Worm (Caenorhabditis elegans) whole organism, L4 larva: ENCODE results near the gene ppgn-1.

ENCODE experiments used
- D1046.2 ChIP-seq: fragments of 200-800 bp; sonication (Bioruptor generic); IDR thresholded peaks from 2 replicates; pipeline ENCODE4 v1.3.6; 2022; ENCODE audit warnings: missing genetic modification characterization, missing compliant biosample characterization
- F26F4.8 ChIP-seq: fragments of 200-800 bp; sonication (Bioruptor generic); conservative IDR thresholded peaks from 2 replicates; pipeline ENCODE4 v1.3.6; 2022; ENCODE audit warnings: missing genetic modification characterization, missing compliant biosample characterization
- ZK546.5 ChIP-seq, 2 experiments: sonication (generic microtip); optimal IDR thresholded peaks; 2 replicates each; lab custom pipeline; 2017; ENCODE audit warnings: missing biosample characterization in 2 of 2, missing genetic modification characterization in 2 of 2
- aly-2 ChIP-seq: sonication (generic microtip); optimal IDR thresholded peaks from 2 replicates; lab custom pipeline; 2018; ENCODE audit warnings: missing biosample characterization, missing genetic modification characterization
- ama-1 ChIP-seq: fragments of 150-350 bp; optimal IDR thresholded peaks from 2 replicates; lab custom pipeline; 2014; ENCODE audit warnings: inconsistent platforms, mixed read lengths
- ceh-20 ChIP-seq: fragments of 200-800 bp; sonication (Bioruptor generic); IDR thresholded peaks from 2 replicates; pipeline ENCODE4 v1.3.6; 2022; ENCODE audit warnings: missing genetic modification reagents, missing genetic modification characterization, missing compliant biosample characterization
- ceh-32 ChIP-seq: sonication (generic microtip); optimal IDR thresholded peaks from 2 replicates; lab custom pipeline; 2016; ENCODE audit warnings: mild to moderate bottlenecking, missing genetic modification characterization, missing compliant biosample characterization; ENCODE audit not compliant: poor library complexity
- ceh-82 ChIP-seq: sonication (generic microtip); optimal IDR thresholded peaks from 2 replicates; lab custom pipeline; 2017; ENCODE audit warnings: missing biosample characterization, missing genetic modification characterization
- daf-16 ChIP-seq, 3 experiments: sonication (generic microtip); optimal IDR thresholded peaks; 2 replicates each; lab custom pipeline; 2016 to 2017; ENCODE audit warnings: missing genetic modification characterization in 3 of 3, missing genetic modification reagents in 3 of 3, mild to moderate bottlenecking in 2 of 3, missing compliant biosample characterization in 2 of 3, missing biosample characterization in 1 of 3, moderate library complexity in 1 of 3
- dmd-8 ChIP-seq: fragments of 200-800 bp; sonication (Bioruptor generic); IDR thresholded peaks from 2 replicates; pipeline ENCODE4 v1.3.6; 2022; ENCODE audit warnings: missing genetic modification characterization, missing compliant biosample characterization
- dpl-1 ChIP-seq: fragments of 150-350 bp; optimal IDR thresholded peaks from 2 replicates; lab custom pipeline; 2014; ENCODE audit warnings: missing biosample characterization, missing genetic modification reagents, missing genetic modification characterization
- duxl-1 ChIP-seq: sonication (generic microtip); optimal IDR thresholded peaks from 2 replicates; lab custom pipeline; 2016; ENCODE audit warnings: mild to moderate bottlenecking, missing genetic modification characterization, moderate library complexity, missing compliant biosample characterization; ENCODE audit not compliant: poor library complexity
- dve-1 ChIP-seq: sonication (generic microtip); optimal IDR thresholded peaks from 2 replicates; lab custom pipeline; 2017; ENCODE audit warnings: antibody characterized with exemption, mild to moderate bottlenecking, missing genetic modification characterization, missing compliant biosample characterization; ENCODE audit not compliant: insufficient read depth
- fkh-10 ChIP-seq: fragments of 150-350 bp; optimal IDR thresholded peaks from 2 replicates; lab custom pipeline; 2014; ENCODE audit warnings: missing biosample characterization, missing genetic modification reagents, missing genetic modification characterization
- fos-1 ChIP-seq: fragments of 150-350 bp; optimal IDR thresholded peaks from 2 replicates; lab custom pipeline; 2014; ENCODE audit warnings: missing biosample characterization, missing genetic modification characterization
- hlh-11 ChIP-seq: fragments of 200-800 bp; sonication (Bioruptor generic); optimal IDR thresholded peaks from 2 replicates; lab custom pipeline; 2018; ENCODE audit warnings: mild to moderate bottlenecking, missing genetic modification characterization, missing compliant biosample characterization
- hlh-30 ChIP-seq: sonication (generic microtip); optimal IDR thresholded peaks from 2 replicates; lab custom pipeline; 2017; ENCODE audit warnings: antibody characterized with exemption, mild to moderate bottlenecking, missing genetic modification characterization, missing compliant biosample characterization; ENCODE audit not compliant: insufficient read depth
- lim-7 ChIP-seq: fragments of 200-800 bp; sonication (Bioruptor generic); IDR thresholded peaks from 2 replicates; pipeline ENCODE4 v1.3.6; 2022; ENCODE audit warnings: missing genetic modification characterization, missing compliant biosample characterization
- lin-15B ChIP-seq: fragments of 150-350 bp; sonication (generic microtip); optimal IDR thresholded peaks from 3 replicates; lab custom pipeline; 2014; ENCODE audit warnings: missing biosample characterization, missing genetic modification characterization
- lin-38 ChIP-seq: fragments of 200-800 bp; sonication (Bioruptor generic); IDR thresholded peaks from 2 replicates; pipeline ENCODE4 v1.3.6; 2022; ENCODE audit warnings: missing genetic modification reagents, missing genetic modification characterization, missing compliant biosample characterization
- lsy-2 ChIP-seq, 2 experiments: fragments of 150-350 bp in 1 of 2; sonication (generic microtip) in 1 of 2; optimal IDR thresholded peaks; 2 replicates each; lab custom pipeline; 2014 to 2017; ENCODE audit warnings: missing biosample characterization in 2 of 2, missing genetic modification characterization in 2 of 2
- madf-9 ChIP-seq: fragments of 200-800 bp; sonication (Bioruptor generic); conservative IDR thresholded peaks from 2 replicates; pipeline ENCODE4 v1.3.6; 2022; ENCODE audit warnings: missing genetic modification reagents, missing genetic modification characterization, missing compliant biosample characterization
- mep-1 ChIP-seq: fragments of 150-350 bp; sonication (generic microtip); optimal IDR thresholded peaks from 3 replicates; lab custom pipeline; 2014; ENCODE audit warnings: missing biosample characterization, missing genetic modification characterization
- nhr-102 ChIP-seq: sonication (generic microtip); optimal IDR thresholded peaks from 2 replicates; lab custom pipeline; 2016; ENCODE audit warnings: mild to moderate bottlenecking, missing genetic modification characterization, moderate library complexity, missing compliant biosample characterization
- nhr-111 ChIP-seq: fragments of 200-800 bp; sonication (Bioruptor generic); optimal IDR thresholded peaks from 2 replicates; lab custom pipeline; 2018; ENCODE audit warnings: mild to moderate bottlenecking, missing genetic modification characterization, missing compliant biosample characterization
- nhr-77 ChIP-seq: fragments of 150-350 bp; optimal IDR thresholded peaks from 2 replicates; lab custom pipeline; 2014; ENCODE audit warnings: missing biosample characterization, missing genetic modification characterization
- pqm-1 ChIP-seq: sonication (generic microtip); optimal IDR thresholded peaks from 2 replicates; lab custom pipeline; 2017; ENCODE audit warnings: missing biosample characterization, missing genetic modification characterization
- rbr-2 ChIP-seq: sonication (generic microtip); optimal IDR thresholded peaks from 2 replicates; lab custom pipeline; 2016; ENCODE audit warnings: missing genotype, missing genetic modification characterization, missing compliant biosample characterization
- saeg-2 ChIP-seq: fragments of 200-800 bp; sonication (Bioruptor generic); IDR thresholded peaks from 2 replicates; pipeline ENCODE4 v1.3.6; 2022; ENCODE audit warnings: missing genetic modification reagents, missing genetic modification characterization, missing compliant biosample characterization
- sdz-12 ChIP-seq: fragments of 200-800 bp; sonication (Bioruptor generic); optimal IDR thresholded peaks from 2 replicates; lab custom pipeline; 2018; ENCODE audit warnings: mild to moderate bottlenecking, missing genetic modification characterization, missing compliant biosample characterization
- set-16 ChIP-seq: fragments of 200-800 bp; sonication (Bioruptor generic); IDR thresholded peaks from 2 replicates; pipeline ENCODE4 v1.3.6; 2022; ENCODE audit warnings: missing genetic modification reagents, missing genetic modification characterization, missing compliant biosample characterization
- snpc-1.2 ChIP-seq: fragments of 200-800 bp; sonication (Bioruptor generic); IDR thresholded peaks from 2 replicates; pipeline ENCODE4 v1.3.6; 2022; ENCODE audit warnings: missing genetic modification reagents, missing genetic modification characterization, missing compliant biosample characterization
- snpc-4 ChIP-seq: fragments of 150-350 bp; optimal IDR thresholded peaks from 2 replicates; lab custom pipeline; 2014; ENCODE audit warnings: missing biosample characterization, missing genetic modification characterization
- spr-1 ChIP-seq: sonication (generic microtip); optimal IDR thresholded peaks from 2 replicates; lab custom pipeline; 2016; ENCODE audit warnings: mild to moderate bottlenecking, missing genetic modification characterization, missing compliant biosample characterization
- tra-1 ChIP-seq: fragments of 200-800 bp; sonication (Bioruptor generic); IDR thresholded peaks from 2 replicates; pipeline ENCODE4 v1.3.6; 2022; ENCODE audit warnings: missing genetic modification reagents, missing genetic modification characterization, missing compliant biosample characterization
- zag-1 ChIP-seq: fragments of 150-350 bp; optimal IDR thresholded peaks from 2 replicates; lab custom pipeline; 2014; ENCODE audit warnings: missing biosample characterization, missing genetic modification characterization
- zfp-3 ChIP-seq: fragments of 200-800 bp; sonication (Bioruptor generic); conservative IDR thresholded peaks from 2 replicates; pipeline ENCODE4 v1.3.6; 2022; ENCODE audit warnings: missing genetic modification reagents, missing genetic modification characterization, missing compliant biosample characterization
- ztf-7 ChIP-seq: fragments of 150-350 bp; optimal IDR thresholded peaks from 2 replicates; lab custom pipeline; 2014; ENCODE audit warnings: missing biosample characterization, missing genetic modification characterization

ppgn-1 gene

DNA sequence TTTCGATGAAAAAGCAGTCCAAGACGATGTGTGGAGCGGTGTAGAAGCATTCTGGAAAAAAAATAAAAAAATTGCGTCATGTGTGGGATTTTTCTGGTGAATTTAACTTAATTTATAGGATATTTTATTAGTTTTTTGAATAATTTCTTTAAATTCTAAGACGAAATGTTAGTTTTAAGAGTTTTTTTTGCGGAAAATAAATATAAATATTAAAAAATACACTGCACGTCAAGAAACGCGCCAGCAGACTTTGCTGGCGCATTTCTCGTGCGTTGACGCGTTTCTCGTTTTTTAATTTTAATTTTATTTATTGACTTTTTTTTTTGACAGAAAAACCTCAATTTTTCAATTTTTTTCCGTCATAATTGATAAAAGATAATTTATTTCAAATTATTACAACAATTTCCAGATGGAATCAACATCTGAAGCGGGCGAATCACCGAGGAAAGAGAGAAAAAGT, at the start of gene ppgn-1, which contains the start of gene tftc-1:
Gene ppgn-1, minus strand, starts transcription at position 51 of the 460 bp plus-strand sequence.
Gene tftc-1, plus strand, starts transcription at position 410 of the 460 bp plus-strand sequence.
- TF ChIP-seq F26F4.8 (GFP tag; lab: Robert Waterston, UW) (no peak), fos-1 (tag; lab: Kevin White, UChicago) (no peak), duxl-1 (tag; lab: Kevin White, UChicago) (peak; percentile 43), ceh-32 (no peak), madf-9 (no peak), ceh-82 (tag; lab: Kevin White, UChicago) (no peak), snpc-1.2 (GFP tag; lab: Robert Waterston, UW) (no peak), nhr-77 (no peak), mep-1 (tag; lab: Kevin White, UChicago) (peak; percentile 62), lsy-2 (tag; optimal IDR thresholded peaks at IDR 0.05; lab: Kevin White, UChicago) (peak in 1 of 2 experiments; percentile 86), daf-16 (GFP tag; optimal IDR thresholded peaks at IDR 0.05; lab: Kevin White, UChicago) (peak in 1 of 2 experiments; percentile 5), daf-16 (tag; optimal IDR thresholded peaks at IDR 0.05; lab: Kevin White, UChicago) (no peak), nhr-102 (peak; percentile 33), dpl-1 (GFP tag; lab: Kevin White, UChicago) (peak; percentile 68), spr-1 (tag; lab: Kevin White, UChicago) (peak; percentile 5), D1046.2 (GFP tag; lab: Robert Waterston, UW) (no peak), fkh-10 (peak; percentile 20), lin-38 (GFP tag; lab: Robert Waterston, UW) (peak; percentile 72), tra-1 (GFP tag; lab: Robert Waterston, UW) (no peak), dve-1 (tag; lab: Kevin White, UChicago) (peak; percentile 51)

ce11 chrIV:2398317-2398716, 49.6 kb upstream of the ppgn-1 start:
- TF ChIP-seq saeg-2 (GFP tag; lab: Robert Waterston, UW) (0 out of 2 replicates have a peak, but pooled peaks have one; percentile 28), ztf-7 (tag; lab: Kevin White, UChicago) (no peak), ZK546.5 (tag; optimal IDR thresholded peaks at IDR 0.05; lab: Kevin White, UChicago) (no peak), nhr-111 (GFP tag; lab: Kevin White, UChicago) (no peak), duxl-1 (tag; lab: Kevin White, UChicago) (no peak), lim-7 (GFP tag; lab: Robert Waterston, UW) (0 out of 2 replicates have a peak, but pooled peaks have one; percentile 3), lin-15B (tag; lab: Kevin White, UChicago) (no peak), set-16 (GFP tag; lab: Robert Waterston, UW) (peak; percentile 90), zag-1 (no peak), rbr-2 (tag; lab: Kevin White, UChicago) (no peak), ceh-20 (GFP tag; lab: Robert Waterston, UW) (no peak), hlh-30 (tag; lab: Kevin White, UChicago) (no peak), zfp-3 (GFP tag; lab: Robert Waterston, UW) (no peak), snpc-4 (tag; lab: Kevin White, UChicago) (no peak), aly-2 (tag; lab: Kevin White, UChicago) (no peak), hlh-11 (tag; lab: Kevin White, UChicago) (no peak), nhr-102 (no peak), sdz-12 (no peak), lin-38 (GFP tag; lab: Robert Waterston, UW) (0 out of 2 replicates have a peak, but pooled peaks have one; percentile 15), ama-1 (no peak), fos-1 (tag; lab: Kevin White, UChicago) (no peak), dmd-8 (GFP tag; lab: Robert Waterston, UW) (0 out of 2 replicates have a peak, but pooled peaks have one; percentile 53), pqm-1 (no peak)
